Worm (Caenorhabditis elegans) whole organism, L2 larva: ENCODE measurements around the gene F45E10.2.

Experiments
- R02D3.7 ChIP-seq: fragments of 150-350 bp; optimal IDR thresholded peaks from 2 replicates; lab custom pipeline; 2014; ENCODE audit warnings: missing biosample characterization, missing genetic modification characterization
- ZK546.5 ChIP-seq: sonication (generic microtip); optimal IDR thresholded peaks from 2 replicates; lab custom pipeline; 2017; ENCODE audit warnings: missing biosample characterization, missing genetic modification characterization
- egl-27 ChIP-seq: sonication (generic microtip); optimal IDR thresholded peaks from 3 replicates; lab custom pipeline; 2017; ENCODE audit warnings: missing biosample characterization, missing genetic modification reagents, missing genetic modification characterization
- lin-11 ChIP-seq: fragments of 150-350 bp; sonication (generic microtip); optimal IDR thresholded peaks from 2 replicates; lab custom pipeline; 2014; ENCODE audit warnings: missing biosample characterization, missing genetic modification characterization, inconsistent platforms, mixed read lengths
- mbf-1 ChIP-seq: sonication (generic microtip); optimal IDR thresholded peaks from 2 replicates; lab custom pipeline; 2017; ENCODE audit warnings: missing biosample characterization, missing genetic modification characterization
- mdl-1 ChIP-seq, 2 experiments: fragments of 150-350 bp in 1 of 2; sonication (generic microtip) in 1 of 2; optimal IDR thresholded peaks; 2 replicates each; lab custom pipeline; 2017; ENCODE audit warnings: missing biosample characterization in 2 of 2, missing genetic modification characterization in 2 of 2
- unc-55 ChIP-seq: fragments of 150-350 bp; sonication (generic microtip); optimal IDR thresholded peaks from 3 replicates; lab custom pipeline; 2014; ENCODE audit warnings: missing biosample characterization, missing genetic modification reagents, missing genetic modification characterization

- TF ChIP-seq mbf-1 = no peak
- no peak for TF ChIP-seq mdl-1 (tag; optimal IDR thresholded peaks at IDR 0.05; lab: Kevin White, UChicago)
- TF ChIP-seq R02D3.7 (tag; lab: Kevin White, UChicago) = no peak
- no peak for TF ChIP-seq unc-55 (GFP tag; lab: Kevin White, UChicago)
- no peak for TF ChIP-seq egl-27 (tag; lab: Kevin White, UChicago)
- TF ChIP-seq ZK546.5 (tag; lab: Kevin White, UChicago) = no peak
- TF ChIP-seq lin-11 (tag; lab: Kevin White, UChicago) = no peak
These were observed 33.0 kb upstream of the F45E10.2 start for ce11 chrII:11088137-11088536.
